Fruit fly (Drosophila melanogaster): ENCODE data around the gene Kdm5.

DNA sequence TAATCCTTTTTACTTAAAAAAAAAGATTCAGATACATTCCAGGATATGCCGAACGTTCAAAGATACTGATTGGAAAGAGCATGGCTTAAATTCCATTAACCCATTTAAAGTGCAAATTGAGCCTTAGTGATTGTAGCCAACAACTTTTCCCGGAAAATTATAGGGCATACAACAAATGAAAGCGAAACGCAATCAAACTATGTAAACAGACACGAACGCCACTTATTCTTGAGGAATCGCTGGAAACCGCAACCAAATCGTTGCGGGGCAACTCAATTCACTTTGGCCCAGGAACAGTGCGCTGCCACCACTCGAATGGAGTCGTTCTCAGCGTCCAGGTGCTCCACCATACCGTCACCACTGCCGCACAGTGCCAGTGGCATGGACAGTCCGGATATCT is 21.2 kb upstream of the Kdm5 start, which contains the start of gene CG13996:
- no peak for TF ChIP-seq N (GFP tag; optimal IDR thresholded peaks at IDR 0.05)
- TF ChIP-seq rgr (GFP tag; optimal IDR thresholded peaks at IDR 0.05), result no peak
- TF ChIP-seq Hr78 (GFP tag; optimal IDR thresholded peaks at IDR 0.05), result no peak
- TF ChIP-seq pan (optimal IDR thresholded peaks at IDR 0.05), result no peak
